Worm (Caenorhabditis elegans): Measurements from ENCODE around the gene C01G10.9.

ce11 chrV:15065837-15066348 is 16.4 kb upstream of the C01G10.9 start, which contains the start of gene otub-1:
- TF ChIP-seq ceh-19 (GFP tag; optimal IDR thresholded peaks at IDR 0.05) (no peak), ttx-3 (tag; optimal IDR thresholded peaks at IDR 0.05) (no peak), nfya-1 (tag; optimal IDR thresholded peaks at IDR 0.05) (no peak), pag-3 (tag; optimal IDR thresholded peaks at IDR 0.05; ENCODE audit: borderline replicate concordance) (no peak), ceh-34 (tag; optimal IDR thresholded peaks at IDR 0.05) (no peak), rnt-1 (tag; optimal IDR thresholded peaks at IDR 0.05) (no peak), F13H6.1 (tag; optimal IDR thresholded peaks at IDR 0.05) (no peak)

All from whole organism, late embryonic.